Fruit fly (Drosophila melanogaster): ENCODE data around the gene subdued.

subdued gene

DNA sequence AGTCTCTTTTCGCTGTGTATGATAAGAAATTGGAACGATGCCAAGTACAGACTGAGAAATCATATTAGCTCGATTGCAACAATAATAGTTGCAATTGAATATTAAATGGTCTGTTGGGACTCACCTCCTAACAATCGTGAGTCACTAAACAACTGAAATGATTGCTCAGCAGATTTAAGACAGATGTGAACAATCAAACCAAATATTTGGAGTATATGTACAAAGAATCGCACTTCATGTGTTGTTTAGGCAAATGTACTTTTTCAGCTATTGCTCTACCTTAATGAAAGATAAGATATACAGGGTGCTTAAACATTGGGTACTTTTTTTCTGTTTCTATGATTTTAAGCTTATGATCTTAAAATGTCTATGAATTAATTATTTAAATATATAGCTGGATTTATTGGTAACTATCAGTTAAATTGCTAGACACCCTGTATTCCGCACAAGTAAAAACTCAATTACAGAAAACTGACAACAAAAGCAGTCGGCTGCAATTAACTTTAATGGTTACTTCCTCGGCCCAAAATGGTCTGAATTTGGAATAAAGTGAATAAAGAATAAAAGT is 940 bp downstream of the subdued start (continued):
- TF ChIP-seq Poxn (GFP tag; IDR thresholded peaks at IDR 0.05), result peak; percentile 59; the same call in 1 of the 2 replicates
- TF ChIP-seq CrebB (tag; optimal IDR thresholded peaks at IDR 0.05), result peak; percentile 83
- TF ChIP-seq D19A (tag; optimal IDR thresholded peaks at IDR 0.05), result peak; percentile 83
- TF ChIP-seq CG11456 (GFP tag; IDR thresholded peaks at IDR 0.05), result peak; percentile 89
- peak; percentile 69 for TF ChIP-seq CG31388 (GFP tag; optimal IDR thresholded peaks at IDR 0.05)
- peak; percentile 71 for TF ChIP-seq Deaf1 (tag; optimal IDR thresholded peaks at IDR 0.05)
- no peak for TF ChIP-seq tll (GFP tag; optimal IDR thresholded peaks at IDR 0.05)
- peak; percentile 57; the same call in 1 of the 2 replicates for TF ChIP-seq CG8765 (GFP tag; IDR thresholded peaks at IDR 0.05)
- TF ChIP-seq CG15514 (GFP tag; optimal IDR thresholded peaks at IDR 0.05), result peak; percentile 82
- peak; percentile 88 for TF ChIP-seq salm (tag; optimal IDR thresholded peaks at IDR 0.05)
- peak; percentile 46 for TF ChIP-seq CG5245 (GFP tag; optimal IDR thresholded peaks at IDR 0.05)
- TF ChIP-seq CG10979 (tag; optimal IDR thresholded peaks at IDR 0.05), result peak; percentile 88
- TF ChIP-seq zen (tag; optimal IDR thresholded peaks at IDR 0.05), result peak; percentile 71
- TF ChIP-seq Ravus (GFP tag; IDR thresholded peaks at IDR 0.05), result peak; percentile 61
- no peak for TF ChIP-seq Elba2 (GFP tag; optimal IDR thresholded peaks at IDR 0.05)
- TF ChIP-seq E2f2 (GFP tag; IDR thresholded peaks at IDR 0.05), result peak; percentile 65; the same call in 1 of the 2 replicates
- peak; percentile 73 for TF ChIP-seq org-1 (GFP tag; optimal IDR thresholded peaks at IDR 0.05)
- TF ChIP-seq sima (GFP tag; optimal IDR thresholded peaks at IDR 0.05), result peak; percentile 50
- TF ChIP-seq Hey (tag; optimal IDR thresholded peaks at IDR 0.05), result no peak
- TF ChIP-seq CG7271 (tag; optimal IDR thresholded peaks at IDR 0.05), result peak; percentile 64
- peak; percentile 58 for TF ChIP-seq Max (GFP tag; optimal IDR thresholded peaks at IDR 0.05)
- TF ChIP-seq Ptx1 (GFP tag; IDR thresholded peaks at IDR 0.05), result peak; percentile 83
- TF ChIP-seq Sox102F (GFP tag; optimal IDR thresholded peaks at IDR 0.05), result peak; percentile 93
- TF ChIP-seq Abd-B (GFP tag; optimal IDR thresholded peaks at IDR 0.05), result no peak
- TF ChIP-seq CG14050 (GFP tag; IDR thresholded peaks at IDR 0.05), result peak; percentile 87
- TF ChIP-seq ab (GFP tag; optimal IDR thresholded peaks at IDR 0.05), result no peak
- TF ChIP-seq CG4328 (GFP tag; optimal IDR thresholded peaks at IDR 0.05), result peak; percentile 79
- peak; percentile 53 for TF ChIP-seq CG12942 (GFP tag; optimal IDR thresholded peaks at IDR 0.05)
- peak; percentile 75 for TF ChIP-seq CG32772 (GFP tag; IDR thresholded peaks at IDR 0.05)
- peak; percentile 76 for TF ChIP-seq Nf-YB (GFP tag; optimal IDR thresholded peaks at IDR 0.05)
- peak; percentile 87 for TF ChIP-seq phol (tag; optimal IDR thresholded peaks at IDR 0.05)
- TF ChIP-seq CG11696 (GFP tag; IDR thresholded peaks at IDR 0.05), result peak; percentile 90
- TF ChIP-seq nom (GFP tag; optimal IDR thresholded peaks at IDR 0.05), result peak; percentile 44
- no peak for TF ChIP-seq Scr (GFP tag; IDR thresholded peaks at IDR 0.05; ENCODE audit: partially characterized antibody)
- peak; percentile 93 for TF ChIP-seq ci (GFP tag; IDR thresholded peaks at IDR 0.05)
- no peak for TF ChIP-seq Doc3 (GFP tag; IDR thresholded peaks at IDR 0.05; ENCODE audit: partially characterized antibody)
- TF ChIP-seq zfh2 (GFP tag; optimal IDR thresholded peaks at IDR 0.05), result peak; percentile 40
- TF ChIP-seq trh (GFP tag; optimal IDR thresholded peaks at IDR 0.05), result peak; percentile 32
- peak; percentile 84 for TF ChIP-seq ATbp (GFP tag; optimal IDR thresholded peaks at IDR 0.05)
- TF ChIP-seq CG13287 (GFP tag; IDR thresholded peaks at IDR 0.05; ENCODE audit: partially characterized antibody), result no peak
- TF ChIP-seq Hmx (GFP tag; optimal IDR thresholded peaks at IDR 0.05), result no peak
- peak; percentile 77 for TF ChIP-seq CG18619 (GFP tag; optimal IDR thresholded peaks at IDR 0.05)
- peak; percentile 27 for TF ChIP-seq CG3065 (GFP tag; optimal IDR thresholded peaks at IDR 0.05)
- peak; percentile 89 for TF ChIP-seq CG17328 (GFP tag; IDR thresholded peaks at IDR 0.05)
- TF ChIP-seq btn (GFP tag; optimal IDR thresholded peaks at IDR 0.05), result no peak
- peak; percentile 84 for TF ChIP-seq CG10267 (tag; optimal IDR thresholded peaks at IDR 0.05)
- TF ChIP-seq CG7786 (GFP tag; optimal IDR thresholded peaks at IDR 0.05), result peak; percentile 11
- TF ChIP-seq CG2120 (GFP tag; optimal IDR thresholded peaks at IDR 0.05), result peak; percentile 78
- TF ChIP-seq CG12155 (GFP tag; optimal IDR thresholded peaks at IDR 0.05), result peak; percentile 61
- TF ChIP-seq Jarid2 (GFP tag; optimal IDR thresholded peaks at IDR 0.05), result peak; percentile 43

Data from whole organism, embryonic.